Worm (Caenorhabditis elegans): Measurements from ENCODE around the gene C32D5.4.

DNA sequence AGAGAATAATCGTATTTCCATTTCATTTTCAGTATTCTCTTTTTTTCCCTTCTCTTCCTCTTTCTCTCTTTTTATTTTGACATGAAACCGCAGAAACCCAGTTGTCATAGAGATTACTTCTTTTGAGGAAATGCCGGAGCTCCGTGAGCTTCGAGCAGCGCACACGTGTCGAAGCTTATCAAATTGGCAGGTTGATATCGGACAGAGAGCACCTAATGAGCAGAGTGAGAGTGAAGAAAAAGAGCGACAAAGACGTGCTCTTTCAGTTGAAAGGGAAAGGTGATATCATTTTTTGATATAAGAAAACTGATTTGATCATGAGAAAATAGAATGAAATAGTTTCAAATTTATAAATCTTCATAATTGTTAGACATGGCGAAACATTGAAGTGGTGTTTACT, 12.5 kb upstream of the C32D5.4 start, which contains the start of gene C32D5.14:
- no peak for TF ChIP-seq sptf-1 (tag; optimal IDR thresholded peaks at IDR 0.05)
- no peak for TF ChIP-seq mls-2 (tag; optimal IDR thresholded peaks at IDR 0.05)
- TF ChIP-seq elt-3 (tag; optimal IDR thresholded peaks at IDR 0.05): no peak
- no peak for TF ChIP-seq ztf-11 (tag; optimal IDR thresholded peaks at IDR 0.05)
- no peak for TF ChIP-seq unc-62 (GFP tag; optimal IDR thresholded peaks at IDR 0.05)
- no peak for TF ChIP-seq ceh-83 (GFP tag; optimal IDR thresholded peaks at IDR 0.05)
- no peak for TF ChIP-seq lin-13 (tag; optimal IDR thresholded peaks at IDR 0.05)
- TF ChIP-seq blmp-1 (tag; optimal IDR thresholded peaks at IDR 0.05): no peak
- no peak for TF ChIP-seq mep-1 (tag; optimal IDR thresholded peaks at IDR 0.05)
- no peak for TF ChIP-seq unc-39 (tag; optimal IDR thresholded peaks at IDR 0.05)
- no peak for TF ChIP-seq mab-5 (tag; optimal IDR thresholded peaks at IDR 0.05)
- TF ChIP-seq pha-4 (tag; optimal IDR thresholded peaks at IDR 0.05): no peak
- TF ChIP-seq lsy-2 (tag; optimal IDR thresholded peaks at IDR 0.05): no peak
